Worm (Caenorhabditis elegans) whole organism, late embryonic: ENCODE data around the gene jmjd-1.1.

Experiments
- F13H6.1 ChIP-seq: sonication (generic microtip); optimal IDR thresholded peaks from 2 replicates; lab custom pipeline; 2016; ENCODE audit warnings: missing genetic modification characterization, missing compliant biosample characterization
- T23F11.4 ChIP-seq: fragments of 200-800 bp; sonication (Bioruptor generic); optimal IDR thresholded peaks from 2 replicates; lab custom pipeline; 2018; ENCODE audit warnings: mild to moderate bottlenecking, missing genetic modification characterization, missing compliant biosample characterization
- ceh-19 ChIP-seq: fragments of 200-800 bp; sonication (Bioruptor generic); optimal IDR thresholded peaks from 2 replicates; lab custom pipeline; 2018; ENCODE audit warnings: mild to moderate bottlenecking, missing genetic modification characterization, missing compliant biosample characterization
- ceh-9 ChIP-seq: sonication (generic microtip); optimal IDR thresholded peaks from 2 replicates; lab custom pipeline; 2016; ENCODE audit warnings: mild to moderate bottlenecking, missing genetic modification characterization, inconsistent platforms, missing compliant biosample characterization
- sox-2 ChIP-seq: fragments of 200-800 bp; sonication (Bioruptor generic); IDR thresholded peaks from 2 replicates; pipeline ENCODE4 v1.3.6; 2022; ENCODE audit warnings: missing genetic modification reagents, missing genetic modification characterization, missing compliant biosample characterization

DNA sequence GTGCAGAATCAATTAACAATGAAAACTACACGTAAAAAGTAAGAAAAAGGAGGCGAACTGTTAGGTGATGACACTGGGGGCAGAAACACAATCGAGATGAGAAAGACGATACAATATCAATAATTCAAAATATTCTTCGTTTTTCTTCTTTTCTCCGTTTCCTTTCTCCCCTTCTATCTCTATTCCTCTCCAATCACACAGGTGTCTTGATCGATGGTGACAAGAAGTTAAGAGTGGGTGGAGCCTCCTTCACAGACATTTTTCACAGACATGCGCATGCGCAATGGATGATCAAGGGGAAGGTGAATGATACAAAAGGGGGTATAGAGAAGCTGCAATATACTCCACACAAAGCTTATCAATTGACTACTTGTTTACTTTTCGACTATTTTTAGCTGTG lies 48.4 kb downstream of the jmjd-1.1 start:
- TF ChIP-seq ceh-19 (GFP tag; lab: Kevin White, UChicago) (no peak), T23F11.4 (GFP tag; lab: Kevin White, UChicago) (no peak), ceh-9 (tag; lab: Kevin White, UChicago) (no peak), sox-2 (GFP tag; lab: Robert Waterston, UW) (no peak), F13H6.1 (tag; lab: Kevin White, UChicago) (no peak)
